Fruit fly (Drosophila melanogaster): Measurements from ENCODE around the gene Ocho.
A peak's percentile ranks its signal among the peaks of the same experiment; 100 is the strongest.

Ocho gene

dm6 chr3L:15013957-15014692, 39.5 kb downstream of the Ocho start, which contains the start of gene Reck (continued):
- TF ChIP-seq tx (GFP tag; optimal IDR thresholded peaks at IDR 0.05) = peak; percentile 12
- TF ChIP-seq fd3F (GFP tag; optimal IDR thresholded peaks at IDR 0.05) = peak; percentile 75
- TF ChIP-seq Aef1 (GFP tag; IDR thresholded peaks at IDR 0.05) = peak; percentile 73
- TF ChIP-seq YL-1 (GFP tag; optimal IDR thresholded peaks at IDR 0.05) = no peak
- no peak for TF ChIP-seq jumu (GFP tag; optimal IDR thresholded peaks at IDR 0.05)
- peak; percentile 82 for TF ChIP-seq Ets65A (GFP tag)
- no peak for TF ChIP-seq ERR (GFP tag; optimal IDR thresholded peaks at IDR 0.05)
- peak; percentile 27 for TF ChIP-seq CG15073 (GFP tag; optimal IDR thresholded peaks at IDR 0.05)
- TF ChIP-seq CG9932 (GFP tag; IDR thresholded peaks at IDR 0.05) = peak; percentile 60
- TF ChIP-seq CG8089 (GFP tag; optimal IDR thresholded peaks at IDR 0.05) = peak; percentile 44
- peak in 1 of 2 experiments; percentile 13 for TF ChIP-seq crp (GFP tag; optimal IDR thresholded peaks at IDR 0.05)
- peak; percentile 70; the same call in 1 of the 2 replicates for TF ChIP-seq seq (GFP tag; IDR thresholded peaks at IDR 0.05)
- peak; percentile 47 for TF ChIP-seq pum (GFP tag; optimal IDR thresholded peaks at IDR 0.05)
- TF ChIP-seq shn (GFP tag; optimal IDR thresholded peaks at IDR 0.05) = no peak
- TF ChIP-seq Hr39 (optimal IDR thresholded peaks at IDR 0.05) = no peak
- peak; percentile 80 for TF ChIP-seq CG17568 (GFP tag; optimal IDR thresholded peaks at IDR 0.05)
- TF ChIP-seq zen2 (GFP tag; IDR thresholded peaks at IDR 0.05; ENCODE audit: partially characterized antibody) = no peak
- TF ChIP-seq Lpt (GFP tag; optimal IDR thresholded peaks at IDR 0.05) = no peak
- peak; percentile 77; the same call in 2 of the 3 replicates for TF ChIP-seq B-H1 (GFP tag; IDR thresholded peaks at IDR 0.05)
- peak; percentile 81 for TF ChIP-seq CG11456 (GFP tag; IDR thresholded peaks at IDR 0.05)
- peak; percentile 71 for TF ChIP-seq Max (GFP tag; optimal IDR thresholded peaks at IDR 0.05)
- peak; percentile 78 for TF ChIP-seq Nf-YA (GFP tag; IDR thresholded peaks at IDR 0.05)
- peak; percentile 79 for TF ChIP-seq Fer3 (tag; optimal IDR thresholded peaks at IDR 0.05)
- peak; percentile 82 for TF ChIP-seq CG18764 (GFP tag; optimal IDR thresholded peaks at IDR 0.05)
- TF ChIP-seq CkIIα-i1 (GFP tag; IDR thresholded peaks at IDR 0.05) = no peak
- peak; percentile 3 for TF ChIP-seq Atf3 (GFP tag; optimal IDR thresholded peaks at IDR 0.05)
- TF ChIP-seq Dbx (GFP tag; IDR thresholded peaks at IDR 0.05) = peak; percentile 60; the same call in 2 of the 3 replicates
- TF ChIP-seq D (optimal IDR thresholded peaks at IDR 0.05) = no peak
- peak; percentile 86 for TF ChIP-seq D (GFP tag; optimal IDR thresholded peaks at IDR 0.05)
- TF ChIP-seq danr (GFP tag; IDR thresholded peaks at IDR 0.05) = no peak
- peak; percentile 41 for TF ChIP-seq twi (tag; optimal IDR thresholded peaks at IDR 0.05)
- peak; percentile 73 for TF ChIP-seq CG12659 (GFP tag; optimal IDR thresholded peaks at IDR 0.05)
- TF ChIP-seq CG5245 (GFP tag; optimal IDR thresholded peaks at IDR 0.05) = peak; percentile 71
- no peak for TF ChIP-seq CG8478 (optimal IDR thresholded peaks at IDR 0.05)
- TF ChIP-seq h (optimal IDR thresholded peaks at IDR 0.05) = no peak
- TF ChIP-seq CG10209 (GFP tag; optimal IDR thresholded peaks at IDR 0.05) = peak; percentile 73
- TF ChIP-seq cwo (GFP tag; optimal IDR thresholded peaks at IDR 0.05) = peak; percentile 76
- peak; percentile 75 for TF ChIP-seq sim (GFP tag; IDR thresholded peaks at IDR 0.05)
- peak; percentile 78 for TF ChIP-seq D19A (tag; optimal IDR thresholded peaks at IDR 0.05)
- peak; percentile 72 for TF ChIP-seq CG5180 (GFP tag; optimal IDR thresholded peaks at IDR 0.05)
- TF ChIP-seq tap (tag; optimal IDR thresholded peaks at IDR 0.05) = peak; percentile 87
- TF ChIP-seq gfzf (GFP tag; optimal IDR thresholded peaks at IDR 0.05) = peak; percentile 51
- peak; percentile 87 for TF ChIP-seq CG12104 (GFP tag; optimal IDR thresholded peaks at IDR 0.05)
- peak; percentile 43; the same call in 1 of the 3 replicates for TF ChIP-seq CG7357 (GFP tag; IDR thresholded peaks at IDR 0.05)
- TF ChIP-seq gem (tag; optimal IDR thresholded peaks at IDR 0.05) = peak; percentile 90
- TF ChIP-seq nerfin-2 (GFP tag; IDR thresholded peaks at IDR 0.05; ENCODE audit: partially characterized antibody) = no peak
- TF ChIP-seq da (GFP tag; optimal IDR thresholded peaks at IDR 0.05) = no peak
- TF ChIP-seq CG6813 (GFP tag; optimal IDR thresholded peaks at IDR 0.05) = peak; percentile 86
- TF ChIP-seq CG2120 (GFP tag; optimal IDR thresholded peaks at IDR 0.05) = peak; percentile 66
- TF ChIP-seq jigr1 (GFP tag; IDR thresholded peaks at IDR 0.05) = no peak
- TF ChIP-seq CG11093 (GFP tag; IDR thresholded peaks at IDR 0.05) = no peak
